Worm (Caenorhabditis elegans) whole organism, midembryonic: ENCODE data around the gene F09F9.5.

Experiments used
- T22C8.4 ChIP-seq: fragments of 200-800 bp; sonication (Bioruptor generic); IDR thresholded peaks from 2 replicates; pipeline ENCODE4 v1.3.6; 2022; ENCODE audit warnings: missing genetic modification characterization, missing compliant biosample characterization
- flt-1 ChIP-seq: fragments of 200-800 bp; sonication (Bioruptor generic); IDR thresholded peaks from 2 replicates; pipeline ENCODE4 v1.3.6; 2022; ENCODE audit warnings: missing genetic modification characterization, missing compliant biosample characterization
- klf-2 ChIP-seq: fragments of 200-800 bp; sonication (Bioruptor generic); conservative IDR thresholded peaks from 2 replicates; pipeline ENCODE4 v1.3.6; 2022; ENCODE audit warnings: missing genetic modification reagents, missing genetic modification characterization, missing compliant biosample characterization
- med-1 ChIP-seq: sonication (generic microtip); optimal IDR thresholded peaks from 2 replicates; lab custom pipeline; 2017; ENCODE audit warnings: missing genetic modification characterization, mild to moderate bottlenecking, missing compliant biosample characterization, antibody characterized with exemption, missing genetic modification reagents; ENCODE audit not compliant: insufficient read depth
- ztf-29 ChIP-seq: fragments of 200-800 bp; sonication (Bioruptor generic); IDR thresholded peaks from 2 replicates; pipeline ENCODE4 v1.3.6; 2022; ENCODE audit warnings: missing genetic modification reagents, missing genetic modification characterization, missing compliant biosample characterization

- TF ChIP-seq klf-2 (no peak), T22C8.4 (GFP tag; lab: Robert Waterston, UW) (no peak), ztf-29 (GFP tag; lab: Robert Waterston, UW) (no peak), med-1 (GFP tag; lab: Kevin White, UChicago) (no peak), flt-1 (GFP tag; lab: Robert Waterston, UW) (no peak)
These were observed 15.6 kb upstream of the F09F9.5 start, which contains the start of gene R02E4.3 for ce11 chrX:4102075-4102598.
